Fruit fly (Drosophila melanogaster) whole organism, embryonic: ENCODE measurements around the gene Hmt4-20.

ENCODE experiments used
- Bgb ChIP-seq: fragments of 200-800 bp; sonication (Bioruptor generic); IDR thresholded peaks from 2 replicates; pipeline ENCODE4 v1.3.6; 2022; ENCODE audit warnings: missing biosample characterization, missing genetic modification characterization; ENCODE audit not compliant: partially characterized antibody
- CG10267 ChIP-seq: fragments of 200-800 bp; sonication (Bioruptor generic); optimal IDR thresholded peaks from 2 replicates; lab custom pipeline; 2018; ENCODE audit warnings: missing biosample characterization, mild to moderate bottlenecking, missing genetic modification characterization, moderate library complexity
- CG11247 ChIP-seq: fragments of 200-800 bp; sonication (Bioruptor generic); IDR thresholded peaks from 2 replicates; pipeline ENCODE4 v1.3.6; 2022; ENCODE audit warnings: missing biosample characterization, missing genetic modification characterization
- CG12299 ChIP-seq: fragments of 200-800 bp; sonication (Bioruptor generic); optimal IDR thresholded peaks from 2 replicates; lab custom pipeline; 2018; ENCODE audit warnings: missing biosample characterization, mild to moderate bottlenecking, missing genetic modification characterization
- CG12744 ChIP-seq: fragments of 200-800 bp; sonication (Bioruptor generic); optimal IDR thresholded peaks from 2 replicates; lab custom pipeline; 2016; ENCODE audit warnings: missing biosample characterization, missing genetic modification characterization
- CG14441 ChIP-seq: fragments of 200-800 bp; sonication (Bioruptor generic); IDR thresholded peaks from 2 replicates; pipeline ENCODE4 v1.3.6; 2022; ENCODE audit warnings: missing biosample characterization, missing genetic modification characterization
- CG15011 ChIP-seq: fragments of 200-800 bp; sonication (Bioruptor generic); optimal IDR thresholded peaks from 3 replicates; lab custom pipeline; 2018; ENCODE audit warnings: missing biosample characterization, mild to moderate bottlenecking, missing genetic modification characterization
- CG1529 ChIP-seq: fragments of 200-800 bp; sonication (Bioruptor generic); optimal IDR thresholded peaks from 3 replicates; lab custom pipeline; 2018; ENCODE audit warnings: missing biosample characterization, missing genetic modification characterization
- CG15696 ChIP-seq: fragments of 200-800 bp; sonication (Bioruptor generic); optimal IDR thresholded peaks from 2 replicates; lab custom pipeline; 2019; ENCODE audit warnings: missing biosample characterization, mild to moderate bottlenecking, missing genetic modification characterization, moderate library complexity
- CG16779 ChIP-seq: fragments of 200-800 bp; sonication (Bioruptor generic); IDR thresholded peaks from 2 replicates; pipeline ENCODE4 v1.3.6; 2022; ENCODE audit warnings: missing biosample characterization, missing genetic modification characterization
- CG16813 ChIP-seq: fragments of 200-800 bp; sonication (Bioruptor generic); IDR thresholded peaks from 3 replicates; pipeline ENCODE4 v1.3.6; 2022; ENCODE audit warnings: missing biosample characterization, missing genetic modification characterization; ENCODE audit not compliant: partially characterized antibody
- CG16863 ChIP-seq: fragments of 200-800 bp; sonication (Bioruptor generic); optimal IDR thresholded peaks from 3 replicates; lab custom pipeline; 2016; ENCODE audit warnings: missing biosample characterization, missing genetic modification characterization
- CG17385 ChIP-seq: fragments of 200-800 bp; sonication (Bioruptor generic); optimal IDR thresholded peaks from 3 replicates; lab custom pipeline; 2018; ENCODE audit warnings: missing biosample characterization, mild to moderate bottlenecking, missing genetic modification characterization
- CG17802 ChIP-seq: fragments of 200-800 bp; sonication (Bioruptor generic); optimal IDR thresholded peaks from 2 replicates; lab custom pipeline; 2018; ENCODE audit warnings: missing biosample characterization, mild to moderate bottlenecking, missing genetic modification characterization, moderate library complexity
- CG4360 ChIP-seq: fragments of 200-800 bp; sonication (Bioruptor generic); IDR thresholded peaks from 2 replicates; pipeline ENCODE4 v1.3.6; 2022; ENCODE audit warnings: missing biosample characterization, missing genetic modification characterization
- CG4854 ChIP-seq: fragments of 200-800 bp; sonication (Bioruptor generic); optimal IDR thresholded peaks from 2 replicates; lab custom pipeline; 2016; ENCODE audit warnings: missing biosample characterization, missing genetic modification characterization, inconsistent platforms
- CG6683 ChIP-seq: fragments of 200-800 bp; sonication (Bioruptor generic); optimal IDR thresholded peaks from 2 replicates; lab custom pipeline; 2017; ENCODE audit warnings: missing biosample characterization, mild to moderate bottlenecking, missing genetic modification characterization, missing genetic modification reagents
- CG7987 ChIP-seq: fragments of 200-800 bp; sonication (Bioruptor generic); optimal IDR thresholded peaks from 2 replicates; lab custom pipeline; 2018; ENCODE audit warnings: missing biosample characterization, mild to moderate bottlenecking, missing genetic modification characterization, moderate library complexity
- Dip2 ChIP-seq: fragments of 200-800 bp; sonication (Bioruptor generic); IDR thresholded peaks from 2 replicates; pipeline ENCODE4 v1.3.6; 2022; ENCODE audit warnings: missing biosample characterization, missing genetic modification characterization
- Dip3 ChIP-seq: fragments of 200-800 bp; sonication (Bioruptor generic); optimal IDR thresholded peaks from 3 replicates; lab custom pipeline; 2016; ENCODE audit warnings: missing biosample characterization, missing genetic modification characterization
- Ets97D ChIP-seq: fragments of 200-800 bp; sonication (Bioruptor generic); optimal IDR thresholded peaks from 3 replicates; lab custom pipeline; 2016; ENCODE audit warnings: missing biosample characterization, missing genetic modification characterization
- HmgZ ChIP-seq: fragments of 200-800 bp; sonication (Bioruptor generic); optimal IDR thresholded peaks from 2 replicates; lab custom pipeline; 2018; ENCODE audit warnings: missing biosample characterization, mild to moderate bottlenecking, missing genetic modification characterization
- Hr78 ChIP-seq, 2 experiments: fragments of 200-800 bp in 1 of 2; fragments of >200 bp in 1 of 2; sonication (Bioruptor generic) in 1 of 2; optimal IDR thresholded peaks; 2 replicates each; lab custom pipeline; 2017 to 2019; ENCODE audit warnings: missing biosample characterization in 2 of 2, missing genetic modification characterization in 2 of 2, mild to moderate bottlenecking in 1 of 2, moderate library complexity in 1 of 2
- Jarid2 ChIP-seq: fragments of 200-800 bp; sonication (Bioruptor generic); optimal IDR thresholded peaks from 3 replicates; lab custom pipeline; 2017; ENCODE audit warnings: mild to moderate bottlenecking, missing biosample characterization, missing genetic modification reagents, missing genetic modification characterization
- Lim3 ChIP-seq: fragments of 200-800 bp; sonication (Bioruptor generic); IDR thresholded peaks from 2 replicates; pipeline ENCODE4 v1.3.6; 2022; ENCODE audit warnings: missing biosample characterization, missing genetic modification characterization
- Opbp ChIP-seq: fragments of 200-800 bp; sonication (Bioruptor generic); IDR thresholded peaks from 3 replicates; pipeline ENCODE4 v1.3.6; 2022; ENCODE audit warnings: missing biosample characterization, missing genetic modification characterization; ENCODE audit not compliant: partially characterized antibody
- TFAM ChIP-seq: fragments of 200-800 bp; sonication (Bioruptor generic); optimal IDR thresholded peaks from 2 replicates; lab custom pipeline; 2017; ENCODE audit warnings: missing biosample characterization, missing genetic modification characterization, inconsistent platforms
- abd-A ChIP-seq: fragments of 200-800 bp; sonication (Bioruptor generic); optimal IDR thresholded peaks from 3 replicates; lab custom pipeline; 2019; ENCODE audit warnings: missing biosample characterization, mild to moderate bottlenecking, missing genetic modification characterization, moderate library complexity
- ase ChIP-seq: fragments of 200-800 bp; sonication (Bioruptor generic); IDR thresholded peaks from 3 replicates; pipeline ENCODE4 v1.3.6; 2022; ENCODE audit warnings: missing biosample characterization, missing genetic modification characterization
- ato ChIP-seq: fragments of 200-800 bp; sonication (Bioruptor generic); IDR thresholded peaks from 2 replicates; pipeline ENCODE4 v1.3.6; 2022; ENCODE audit warnings: missing biosample characterization, missing genetic modification characterization; ENCODE audit not compliant: partially characterized antibody
- bbx ChIP-seq: fragments of 200-800 bp; sonication (Bioruptor generic); IDR thresholded peaks from 2 replicates; pipeline ENCODE4 v1.3.6; 2022; ENCODE audit warnings: missing biosample characterization, missing genetic modification characterization; ENCODE audit not compliant: partially characterized antibody
- cato ChIP-seq: fragments of 200-800 bp; sonication (Bioruptor generic); optimal IDR thresholded peaks from 2 replicates; lab custom pipeline; 2016; ENCODE audit warnings: missing biosample characterization, missing genetic modification characterization, borderline replicate concordance
- croc ChIP-seq: fragments of 200-800 bp; sonication (Bioruptor generic); conservative IDR thresholded peaks from 3 replicates; pipeline ENCODE4 v1.3.6; 2022; ENCODE audit warnings: missing biosample characterization, missing genetic modification characterization
- dimm ChIP-seq: fragments of 200-800 bp; sonication (Bioruptor generic); IDR thresholded peaks from 2 replicates; pipeline ENCODE4 v1.3.6; 2022; ENCODE audit warnings: missing biosample characterization, missing genetic modification characterization
- disco-r ChIP-seq: fragments of 200-800 bp; sonication (Bioruptor generic); optimal IDR thresholded peaks from 2 replicates; lab custom pipeline; 2016; ENCODE audit warnings: missing biosample characterization, missing genetic modification characterization
- fd96Cb ChIP-seq: fragments of 200-800 bp; sonication (Bioruptor generic); optimal IDR thresholded peaks from 2 replicates; lab custom pipeline; 2018; ENCODE audit warnings: missing biosample characterization, mild to moderate bottlenecking, missing genetic modification characterization, moderate library complexity
- gfzf ChIP-seq: fragments of 200-800 bp; sonication (Bioruptor generic); optimal IDR thresholded peaks from 2 replicates; lab custom pipeline; 2016; ENCODE audit warnings: missing biosample characterization, mild to moderate bottlenecking, missing genetic modification characterization, moderate library complexity
- grau ChIP-seq: fragments of 200-800 bp; optimal IDR thresholded peaks from 3 replicates; lab custom pipeline; 2019; ENCODE audit warnings: missing biosample characterization, mild to moderate bottlenecking, missing genetic modification characterization, moderate library complexity
- hkb ChIP-seq, 2 experiments: fragments of 200-800 bp in 1 of 2; fragments of >200 bp in 1 of 2; sonication (Bioruptor generic) in 1 of 2; IDR thresholded peaks in 1 of 2; optimal IDR thresholded peaks in 1 of 2; 2 replicates each; pipeline versions ENCODE4 v1.3.6 to Lab custom; 2017 to 2022; ENCODE audit warnings: missing biosample characterization in 1 of 2, missing genetic modification characterization in 1 of 2
- insv ChIP-seq, 2 experiments: fragments of 200-800 bp; sonication (Bioruptor generic); optimal IDR thresholded peaks; 3 replicates each; lab custom pipeline; 2016 to 2018; ENCODE audit warnings: missing biosample characterization in 2 of 2, missing genetic modification characterization in 2 of 2
- klu ChIP-seq: fragments of 200-800 bp; sonication (Bioruptor generic); IDR thresholded peaks from 2 replicates; pipeline ENCODE4 v1.3.6; 2022; ENCODE audit warnings: missing biosample characterization, missing genetic modification characterization
- lmd ChIP-seq: fragments of 200-800 bp; sonication (Bioruptor generic); IDR thresholded peaks from 2 replicates; pipeline ENCODE4 v1.3.6; 2022; ENCODE audit warnings: missing biosample characterization, missing genetic modification characterization
- nerfin-1 ChIP-seq: fragments of 200-800 bp; sonication (Bioruptor generic); optimal IDR thresholded peaks from 3 replicates; lab custom pipeline; 2019; ENCODE audit warnings: missing biosample characterization, mild to moderate bottlenecking, missing genetic modification characterization, moderate library complexity
- odd ChIP-seq: fragments of 200-800 bp; sonication (Bioruptor generic); optimal IDR thresholded peaks from 2 replicates; lab custom pipeline; 2017; ENCODE audit warnings: missing biosample characterization, mild to moderate bottlenecking, missing genetic modification characterization
- otp ChIP-seq: fragments of 200-800 bp; sonication (Bioruptor generic); IDR thresholded peaks from 3 replicates; pipeline ENCODE4, ENCODE4 v1.3.6; 2022; ENCODE audit warnings: missing biosample characterization, missing genetic modification characterization
- pfk ChIP-seq: fragments of 200-800 bp; sonication (Bioruptor generic); optimal IDR thresholded peaks from 2 replicates; lab custom pipeline; 2018; ENCODE audit warnings: missing biosample characterization, mild to moderate bottlenecking, missing genetic modification characterization, moderate library complexity
- sd ChIP-seq: fragments of 200-800 bp; sonication (Bioruptor generic); optimal IDR thresholded peaks from 3 replicates; lab custom pipeline; 2018; ENCODE audit warnings: missing biosample characterization, mild to moderate bottlenecking, missing genetic modification characterization, moderate library complexity
- tap ChIP-seq: fragments of 200-800 bp; optimal IDR thresholded peaks from 3 replicates; lab custom pipeline; 2019; ENCODE audit warnings: missing biosample characterization, mild to moderate bottlenecking, missing genetic modification characterization, moderate library complexity
- usp ChIP-seq: fragments of >200 bp; optimal IDR thresholded peaks from 2 replicates; lab custom pipeline; 2017; ENCODE audit warnings: missing biosample characterization, missing genetic modification characterization

The Hmt4-20 gene

dm6 chrX:654949-655348, 884 bp downstream of the Hmt4-20 start (continued):
- TF ChIP-seq dimm (peak; percentile 88), Ets97D (peak; percentile 71), CG17802 (tag; lab: Kevin White, UChicago) (peak; percentile 80), lmd (GFP tag; lab: Robert Waterston, UW) (peak; percentile 96), Jarid2 (no peak), CG11247 (GFP tag; lab: Robert Waterston, UW) (peak; percentile 96), nerfin-1 (tag; lab: Kevin White, UChicago) (peak; percentile 94), fd96Cb (peak; percentile 91), Dip2 (GFP tag; lab: Robert Waterston, UW) (peak; percentile 55; the same call in 1 of the 2 replicates), pfk (GFP tag; lab: Kevin White, UChicago) (peak; percentile 69), CG17385 (GFP tag; lab: Kevin White, UChicago) (peak; percentile 94), CG16863 (GFP tag; lab: Kevin White, UChicago) (peak; percentile 94), CG16813 (GFP tag; lab: Robert Waterston, UW) (no peak), CG12744 (GFP tag; lab: Kevin White, UChicago) (peak; percentile 92), CG6683 (GFP tag; lab: Kevin White, UChicago) (peak; percentile 83), CG1529 (GFP tag; lab: Kevin White, UChicago) (peak; percentile 94), Dip3 (GFP tag; lab: Kevin White, UChicago) (peak; percentile 92), CG15696 (tag; lab: Kevin White, UChicago) (peak; percentile 87), Bgb (GFP tag; lab: Robert Waterston, UW) (peak; percentile 16; the same call in 1 of the 2 replicates), Lim3 (GFP tag; lab: Robert Waterston, UW) (peak; percentile 80), disco-r (GFP tag; lab: Kevin White, UChicago) (peak; percentile 91), usp (GFP tag; lab: Kevin White, UChicago) (no peak), cato (GFP tag; lab: Kevin White, UChicago) (peak; percentile 90), CG7987 (GFP tag; lab: Kevin White, UChicago) (peak; percentile 88), klu (GFP tag; lab: Robert Waterston, UW) (peak; percentile 86), Hr78 (GFP tag; optimal IDR thresholded peaks at IDR 0.05; lab: Kevin White, UChicago) (peak in 1 of 2 experiments; percentile 76), ase (GFP tag; lab: Robert Waterston, UW) (peak; percentile 95), CG14441 (GFP tag; lab: Robert Waterston, UW) (peak; percentile 97), gfzf (GFP tag; lab: Kevin White, UChicago) (peak; percentile 13), sd (tag; lab: Kevin White, UChicago) (peak; percentile 85), CG4360 (GFP tag; lab: Robert Waterston, UW) (peak; percentile 83), otp (GFP tag; lab: Robert Waterston, UW) (peak; percentile 98), bbx (no peak; the same call in 1 of the 2 replicates), TFAM (peak; percentile 80), croc (GFP tag; lab: Robert Waterston, UW) (peak; percentile 88), odd (GFP tag; lab: Kevin White, UChicago) (peak; percentile 94), Opbp (GFP tag; lab: Robert Waterston, UW) (no peak), abd-A (tag; lab: Kevin White, UChicago) (peak; percentile 71), hkb (optimal IDR thresholded peaks at IDR 0.05; lab: Kevin White, UChicago) (no peak), hkb (GFP tag; IDR thresholded peaks at IDR 0.05; lab: Robert Waterston, UW) (peak; percentile 97), ato (GFP tag; lab: Robert Waterston, UW) (no peak; the same call in 1 of the 2 replicates), HmgZ (peak; percentile 97), insv (GFP tag; optimal IDR thresholded peaks at IDR 0.05; lab: Kevin White, UChicago) (peak; percentile 26 to 74), CG16779 (GFP tag; lab: Robert Waterston, UW) (peak; percentile 94), grau (tag; lab: Kevin White, UChicago) (peak; percentile 93), CG15011 (GFP tag; lab: Kevin White, UChicago) (no peak), CG12299 (tag; lab: Kevin White, UChicago) (peak; percentile 92), CG4854 (GFP tag; lab: Kevin White, UChicago) (peak; percentile 88), tap (tag; lab: Kevin White, UChicago) (peak; percentile 96), CG10267 (tag; lab: Kevin White, UChicago) (peak; percentile 82)
